Worm (Caenorhabditis elegans): Measurements from ENCODE around the gene F22F7.12.

DNA sequence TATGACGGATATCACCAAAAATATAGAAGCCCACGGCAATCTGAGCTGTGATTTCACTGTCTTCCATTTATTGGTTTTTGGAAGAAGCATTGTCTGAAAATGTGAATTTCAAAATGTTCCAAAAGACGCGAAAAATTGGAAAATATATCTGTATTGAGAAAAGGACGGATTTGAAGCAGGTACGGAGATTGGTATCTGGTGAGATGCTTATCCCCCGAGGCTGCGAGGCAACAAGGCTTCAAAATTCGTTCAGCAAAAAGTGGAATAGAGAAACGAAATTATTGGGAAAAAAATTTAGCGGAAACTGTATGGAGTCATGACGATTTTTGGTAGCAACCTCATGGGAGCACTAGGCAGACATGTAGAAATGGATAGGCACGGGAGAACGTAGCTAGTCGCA lies 41.2 kb downstream of the F22F7.12 start, which contains the start of gene F36F12.1:
- no peak for TF ChIP-seq W03F9.2 (tag; optimal IDR thresholded peaks at IDR 0.05)
- TF ChIP-seq dao-5 (tag; optimal IDR thresholded peaks at IDR 0.05) = no peak
